Fruit fly (Drosophila melanogaster): ENCODE measurements around the gene MED17.

MED17 gene

dm6 chr3R:18196991-18197801 lies 8.3 kb downstream of the MED17 start (continued):
- TF ChIP-seq Rfx (GFP tag; IDR thresholded peaks at IDR 0.05) (no peak), gro (GFP tag; optimal IDR thresholded peaks at IDR 0.05) (no peak), dm (GFP tag; optimal IDR thresholded peaks at IDR 0.05) (no peak), vfl (GFP tag; optimal IDR thresholded peaks at IDR 0.05) (no peak), dati (GFP tag; IDR thresholded peaks at IDR 0.05) (no peak), CG31441 (GFP tag; IDR thresholded peaks at IDR 0.05) (no peak), mld (GFP tag; IDR thresholded peaks at IDR 0.05; ENCODE audit: partially characterized antibody) (no peak), MTF-1 (GFP tag; optimal IDR thresholded peaks at IDR 0.05; ENCODE audit: borderline replicate concordance) (no peak), CG3726 (GFP tag; IDR thresholded peaks at IDR 0.05) (no peak), CG18619 (GFP tag; optimal IDR thresholded peaks at IDR 0.05) (peak; percentile 75), CG4707 (GFP tag; optimal IDR thresholded peaks at IDR 0.05) (no peak), CG10654 (GFP tag; optimal IDR thresholded peaks at IDR 0.05) (no peak), Rx (GFP tag; IDR thresholded peaks at IDR 0.05) (no peak), CG13424 (tag; optimal IDR thresholded peaks at IDR 0.05) (peak; percentile 68), Ptx1 (GFP tag; IDR thresholded peaks at IDR 0.05) (no peak), Usf (GFP tag; optimal IDR thresholded peaks at IDR 0.05) (peak; percentile 45), eve (GFP tag; optimal IDR thresholded peaks at IDR 0.05) (no peak), CG11723 (GFP tag; optimal IDR thresholded peaks at IDR 0.05) (no peak), CG16863 (GFP tag; optimal IDR thresholded peaks at IDR 0.05) (no peak), Hr51 (GFP tag; optimal IDR thresholded peaks at IDR 0.05) (peak in 1 of 2 experiments; percentile 77), tll (GFP tag; optimal IDR thresholded peaks at IDR 0.05) (no peak), H2.0 (GFP tag; IDR thresholded peaks at IDR 0.05) (no peak), CG30020 (tag; optimal IDR thresholded peaks at IDR 0.05) (peak; percentile 9), Hmr (GFP tag; optimal IDR thresholded peaks at IDR 0.05) (peak; percentile 62), Hr3 (GFP tag; optimal IDR thresholded peaks at IDR 0.05) (peak; percentile 77), CG1647 (GFP tag; optimal IDR thresholded peaks at IDR 0.05) (no peak), maf-S (GFP tag; optimal IDR thresholded peaks at IDR 0.05) (no peak), Nf-YB (GFP tag; optimal IDR thresholded peaks at IDR 0.05) (peak; percentile 31), so (GFP tag; IDR thresholded peaks at IDR 0.05) (no peak), HLHmδ (GFP tag; optimal IDR thresholded peaks at IDR 0.05) (peak; percentile 37), sd (tag; optimal IDR thresholded peaks at IDR 0.05) (peak; percentile 81), CG3065 (GFP tag; optimal IDR thresholded peaks at IDR 0.05) (no peak), CG7987 (GFP tag; optimal IDR thresholded peaks at IDR 0.05) (peak; percentile 3), CG9215 (GFP tag; IDR thresholded peaks at IDR 0.05) (no peak), wdn (GFP tag; IDR thresholded peaks at IDR 0.05) (no peak), E2f1 (GFP tag; IDR thresholded peaks at IDR 0.05) (no peak), jigr1 (GFP tag; IDR thresholded peaks at IDR 0.05) (no peak), shn (GFP tag; optimal IDR thresholded peaks at IDR 0.05) (no peak), esg (GFP tag; conservative IDR thresholded peaks at IDR 0.05) (no peak), CG7839 (tag; optimal IDR thresholded peaks at IDR 0.05) (peak; percentile 61), run (tag; optimal IDR thresholded peaks at IDR 0.05) (no peak), ac (GFP tag; optimal IDR thresholded peaks at IDR 0.05) (no peak), zf30C (GFP tag; optimal IDR thresholded peaks at IDR 0.05) (no peak), mam (GFP tag; optimal IDR thresholded peaks at IDR 0.05) (peak; percentile 22), ATbp (GFP tag; optimal IDR thresholded peaks at IDR 0.05) (peak; percentile 38), cato (GFP tag; optimal IDR thresholded peaks at IDR 0.05; ENCODE audit: borderline replicate concordance) (peak; percentile 44), kay (GFP tag; optimal IDR thresholded peaks at IDR 0.05) (peak; percentile 32), da (GFP tag; optimal IDR thresholded peaks at IDR 0.05) (no peak), Gug (GFP tag; IDR thresholded peaks at IDR 0.05) (no peak), wor (GFP tag; IDR thresholded peaks at IDR 0.05) (no peak)
